Worm (Caenorhabditis elegans): Measurements from ENCODE around the gene nas-22.

The nas-22 gene

DNA sequence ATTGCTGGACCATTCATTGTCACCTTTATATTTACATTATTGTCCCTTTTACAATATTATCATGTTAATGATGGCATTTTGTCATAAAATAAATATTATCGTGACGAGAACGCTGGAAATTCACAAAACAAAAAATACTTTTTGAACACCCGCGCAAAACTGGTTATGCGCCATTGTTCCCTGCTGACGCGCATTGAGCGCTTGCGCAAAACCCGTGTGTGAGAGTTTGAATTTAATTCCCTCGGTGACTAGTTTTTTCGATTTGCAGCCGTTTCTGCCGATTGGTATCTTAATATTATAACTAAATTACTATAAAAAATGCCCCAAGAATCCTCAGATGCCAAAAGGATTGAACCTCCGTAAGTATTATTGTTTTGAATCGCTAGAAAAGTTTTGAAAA, 46.9 kb downstream of the nas-22 start, which contains the start of gene pafo-1:
TSS of gene pafo-1 (plus strand) at position 256 of the 400 bp plus-strand sequence.
- TF ChIP-seq tbx-37 (GFP tag; conservative IDR thresholded peaks at IDR 0.05) (peak; percentile 61), tbx-11 (GFP tag; IDR thresholded peaks at IDR 0.05) (no peak), hmg-4 (GFP tag; optimal IDR thresholded peaks at IDR 0.05) (peak; percentile 27), scrt-1 (GFP tag; IDR thresholded peaks at IDR 0.05) (no peak), flt-1 (GFP tag; IDR thresholded peaks at IDR 0.05) (0 out of 2 replicates have a peak, but pooled peaks have one; percentile 23), hmbx-1 (tag; optimal IDR thresholded peaks at IDR 0.05) (no peak), pes-1 (GFP tag; IDR thresholded peaks at IDR 0.05) (no peak), F13C5.2 (tag; optimal IDR thresholded peaks at IDR 0.05) (peak; percentile 83), ceh-36 (tag; optimal IDR thresholded peaks at IDR 0.05) (peak; percentile 40), sea-1 (GFP tag; conservative IDR thresholded peaks at IDR 0.05) (0 out of 2 replicates have a peak, but pooled peaks have one; percentile 23)

ce11 chrV:11525338-11525737, 50.8 kb downstream of the nas-22 start:
- TF ChIP-seq aly-1 (tag; optimal IDR thresholded peaks at IDR 0.05), result no peak
- TF ChIP-seq sea-1 (GFP tag; conservative IDR thresholded peaks at IDR 0.05), result no peak
- no peak for TF ChIP-seq tbx-37 (GFP tag; conservative IDR thresholded peaks at IDR 0.05)
- TF ChIP-seq ets-7 (tag; optimal IDR thresholded peaks at IDR 0.05), result no peak
- no peak for TF ChIP-seq tra-4 (tag; optimal IDR thresholded peaks at IDR 0.05)
- TF ChIP-seq pes-1 (GFP tag; IDR thresholded peaks at IDR 0.05), result no peak
- TF ChIP-seq hnd-1 (tag; optimal IDR thresholded peaks at IDR 0.05), result no peak
- TF ChIP-seq ceh-36 (tag; optimal IDR thresholded peaks at IDR 0.05), result no peak

DNA sequence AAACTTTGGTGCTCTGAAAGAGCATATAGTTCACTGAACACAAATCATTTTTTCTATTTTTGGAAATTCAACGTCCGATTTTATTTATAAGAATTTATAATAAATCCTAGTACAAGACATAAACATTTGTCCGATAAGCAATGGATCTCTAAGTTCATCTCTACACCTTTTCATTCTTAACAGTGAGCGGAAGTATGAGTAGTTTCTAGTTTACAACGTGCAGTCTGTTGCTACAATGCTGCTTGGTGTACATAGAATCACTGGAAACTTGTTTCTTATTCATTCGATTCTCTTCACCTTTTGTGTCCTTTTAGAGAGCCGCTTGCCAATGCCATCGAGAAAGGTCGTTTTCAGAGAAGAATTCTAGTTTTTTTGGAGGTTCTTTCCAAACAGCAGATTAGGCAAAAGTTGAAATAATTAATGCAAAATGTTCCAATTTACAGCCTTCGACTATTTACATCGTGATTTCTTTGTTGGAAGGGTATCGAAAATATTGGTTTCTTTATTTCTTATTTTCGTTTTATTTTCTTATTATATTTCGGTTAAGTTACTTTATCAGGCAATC, 52.5 kb downstream of the nas-22 start:
- TF ChIP-seq tbx-11 (GFP tag; IDR thresholded peaks at IDR 0.05) (no peak), hmbx-1 (tag; optimal IDR thresholded peaks at IDR 0.05) (no peak), hnd-1 (tag; optimal IDR thresholded peaks at IDR 0.05) (no peak), ceh-36 (tag; optimal IDR thresholded peaks at IDR 0.05) (no peak), scrt-1 (GFP tag; IDR thresholded peaks at IDR 0.05) (no peak), ceh-13 (GFP tag; optimal IDR thresholded peaks at IDR 0.05) (no peak), pes-1 (GFP tag; IDR thresholded peaks at IDR 0.05) (no peak)

- TF ChIP-seq hmg-4 (GFP tag; optimal IDR thresholded peaks at IDR 0.05), result no peak
- no peak for TF ChIP-seq hnd-1 (tag; optimal IDR thresholded peaks at IDR 0.05)
- no peak for TF ChIP-seq sea-1 (GFP tag; conservative IDR thresholded peaks at IDR 0.05)
- no peak for TF ChIP-seq aly-1 (tag; optimal IDR thresholded peaks at IDR 0.05)
- no peak for TF ChIP-seq hmbx-1 (tag; optimal IDR thresholded peaks at IDR 0.05)
- no peak for TF ChIP-seq tra-4 (tag; optimal IDR thresholded peaks at IDR 0.05)
- TF ChIP-seq tbx-11 (GFP tag; IDR thresholded peaks at IDR 0.05), result no peak
- TF ChIP-seq B0310.2 (tag; optimal IDR thresholded peaks at IDR 0.05), result no peak
- no peak for TF ChIP-seq tbx-37 (GFP tag; conservative IDR thresholded peaks at IDR 0.05)
- TF ChIP-seq pes-1 (GFP tag; IDR thresholded peaks at IDR 0.05), result no peak
- TF ChIP-seq ama-1 (optimal IDR thresholded peaks at IDR 0.05), result no peak
- TF ChIP-seq flt-1 (GFP tag; IDR thresholded peaks at IDR 0.05), result no peak
Measured at ce11 chrV:11527531-11527930, 53.0 kb downstream of the nas-22 start, which contains the start of gene ccch-1. ccch-1 (plus strand) TSS chrV:11527831.

All from whole organism, early embryonic.